Worm (Caenorhabditis elegans): ENCODE results near the gene idh-1.

Gene idh-1

ce11 chrIV:9440880-9441336 lies at the start of gene idh-1 (continued):
- TF ChIP-seq hlh-26 (GFP tag; conservative IDR thresholded peaks at IDR 0.05) (no peak), F49E8.2 (tag; optimal IDR thresholded peaks at IDR 0.05; ENCODE audit: insufficient read depth) (peak; percentile 13), hmg-1.2 (GFP tag; IDR thresholded peaks at IDR 0.05) (peak; percentile 58), lin-35 (GFP tag; optimal IDR thresholded peaks at IDR 0.05) (peak; percentile 0 to 72 (median 30)), ceh-100 (GFP tag; IDR thresholded peaks at IDR 0.05) (peak; percentile 19; the same call in 1 of the 2 replicates), bed-2 (GFP tag; IDR thresholded peaks at IDR 0.05) (no peak), madf-10 (tag; optimal IDR thresholded peaks at IDR 0.05) (no peak), nhr-120 (GFP tag; IDR thresholded peaks at IDR 0.05) (no peak), tbp1 (GFP tag; optimal IDR thresholded peaks at IDR 0.05) (peak; percentile 53), snpc-4 (GFP tag; optimal IDR thresholded peaks at IDR 0.05) (no peak), snpc-4 (tag; optimal IDR thresholded peaks at IDR 0.05) (peak; percentile 14 to 79 (median 38)), C06A6.2 (GFP tag; conservative IDR thresholded peaks at IDR 0.05) (no peak), F23B12.7 (tag; optimal IDR thresholded peaks at IDR 0.05; ENCODE audit: insufficient read depth) (peak; percentile 9), ztf-6 (GFP tag; IDR thresholded peaks at IDR 0.05) (no peak), hrde-1 (tag; optimal IDR thresholded peaks at IDR 0.05; ENCODE audit: borderline replicate concordance) (no peak), fkh-3 (tag; optimal IDR thresholded peaks at IDR 0.05) (no peak), mxl-1 (tag; optimal IDR thresholded peaks at IDR 0.05) (no peak), ccch-3 (GFP tag; optimal IDR thresholded peaks at IDR 0.05) (no peak), aptf-3 (GFP tag; IDR thresholded peaks at IDR 0.05) (no peak), ZK185.1 (tag; optimal IDR thresholded peaks at IDR 0.05; ENCODE audit: poor library complexity, severe bottlenecking) (no peak), B0261.1 (tag; optimal IDR thresholded peaks at IDR 0.05) (no peak), tbx-9 (tag; optimal IDR thresholded peaks at IDR 0.05; ENCODE audit: borderline replicate concordance) (peak; percentile 23), egrh-3 (GFP tag; IDR thresholded peaks at IDR 0.05) (no peak), him-1 (tag; optimal IDR thresholded peaks at IDR 0.05) (no peak), ztf-26 (tag; optimal IDR thresholded peaks at IDR 0.05) (no peak), F22D6.2 (tag; optimal IDR thresholded peaks at IDR 0.05) (no peak), K11D2.4 (GFP tag; IDR thresholded peaks at IDR 0.05) (no peak), F39B2.1 (GFP tag; IDR thresholded peaks at IDR 0.05) (no peak), lir-1 (GFP tag; conservative IDR thresholded peaks at IDR 0.05) (no peak; the same call in 1 of the 2 replicates), ama-1 (optimal IDR thresholded peaks at IDR 0.05) (peak; percentile 23), ama-1 (GFP tag; optimal IDR thresholded peaks at IDR 0.05) (no peak), nfyb-1 (GFP tag; IDR thresholded peaks at IDR 0.05) (0 out of 2 replicates have a peak, but pooled peaks have one; percentile 17), B0035.1 (tag; optimal IDR thresholded peaks at IDR 0.05) (no peak), rpc-1 (optimal IDR thresholded peaks at IDR 0.05) (no peak), rpc-1 (tag; optimal IDR thresholded peaks at IDR 0.05) (no peak), athp-1 (tag; optimal IDR thresholded peaks at IDR 0.05) (no peak), C17E4.6 (GFP tag; IDR thresholded peaks at IDR 0.05) (no peak), dpl-1 (GFP tag; optimal IDR thresholded peaks at IDR 0.05) (peak; percentile 88), unc-62 (GFP tag; optimal IDR thresholded peaks at IDR 0.05) (no peak), dpff-1 (tag; optimal IDR thresholded peaks at IDR 0.05) (no peak), B0336.3 (GFP tag; IDR thresholded peaks at IDR 0.05) (peak; percentile 71), mcd-1 (GFP tag; IDR thresholded peaks at IDR 0.05) (peak; percentile 68), Y67H2A.10 (GFP tag; conservative IDR thresholded peaks at IDR 0.05) (no peak; the same call in 1 of the 2 replicates), mes-4 (tag; optimal IDR thresholded peaks at IDR 0.05) (no peak), lsy-27 (tag; optimal IDR thresholded peaks at IDR 0.05; ENCODE audit: borderline replicate concordance, insufficient read depth) (no peak), F10E7.11 (tag; optimal IDR thresholded peaks at IDR 0.05) (no peak), ztf-18 (tag; optimal IDR thresholded peaks at IDR 0.05) (no peak), akir-1 (GFP tag; optimal IDR thresholded peaks at IDR 0.05) (no peak), efl-1 (GFP tag; optimal IDR thresholded peaks at IDR 0.05) (peak; percentile 95), F55B11.4 (tag; optimal IDR thresholded peaks at IDR 0.05; ENCODE audit: borderline replicate concordance, insufficient read depth) (no peak)

Data from whole organism, young adult.